Fruit fly (Drosophila melanogaster) whole organism, embryonic: ENCODE measurements around the gene Arpc1.

Experiments used
- Awh ChIP-seq: fragments of 200-800 bp; sonication (Bioruptor generic); IDR thresholded peaks from 2 replicates; pipeline ENCODE4, ENCODE4 v1.3.6; 2022; ENCODE audit warnings: missing biosample characterization, missing genetic modification characterization
- CG15479 ChIP-seq: fragments of 200-800 bp; sonication (Bioruptor generic); optimal IDR thresholded peaks from 3 replicates; lab custom pipeline; 2019; ENCODE audit warnings: missing biosample characterization, mild to moderate bottlenecking, missing genetic modification characterization, moderate library complexity
- CG6683 ChIP-seq: fragments of 200-800 bp; sonication (Bioruptor generic); optimal IDR thresholded peaks from 2 replicates; lab custom pipeline; 2017; ENCODE audit warnings: missing biosample characterization, mild to moderate bottlenecking, missing genetic modification characterization, missing genetic modification reagents
- Hey ChIP-seq: fragments of 200-800 bp; sonication (Bioruptor generic); optimal IDR thresholded peaks from 3 replicates; lab custom pipeline; 2018; ENCODE audit warnings: missing biosample characterization, mild to moderate bottlenecking, missing genetic modification characterization
- NFAT ChIP-seq: fragments of 200-800 bp; sonication (Bioruptor generic); IDR thresholded peaks from 2 replicates; pipeline ENCODE4 v1.3.6; 2022; ENCODE audit warnings: missing biosample characterization, missing genetic modification characterization
- cg ChIP-seq: fragments of 200-800 bp; sonication (Bioruptor generic); optimal IDR thresholded peaks from 3 replicates; lab custom pipeline; 2019; ENCODE audit warnings: missing biosample characterization, mild to moderate bottlenecking, missing genetic modification characterization, moderate library complexity
- corto ChIP-seq: fragments of 200-800 bp; sonication (Bioruptor generic); optimal IDR thresholded peaks from 2 replicates; lab custom pipeline; 2016; ENCODE audit warnings: missing biosample characterization, mild to moderate bottlenecking, missing genetic modification characterization, moderate library complexity
- crol ChIP-seq: fragments of 200-800 bp; sonication (Bioruptor generic); IDR thresholded peaks from 2 replicates; pipeline ENCODE4 v1.3.6; 2022; ENCODE audit warnings: missing biosample characterization, missing genetic modification characterization
- zen ChIP-seq: fragments of 200-800 bp; sonication (Bioruptor generic); optimal IDR thresholded peaks from 3 replicates; lab custom pipeline; 2018; ENCODE audit warnings: missing biosample characterization, mild to moderate bottlenecking, missing genetic modification characterization, moderate library complexity

dm6 chr2L:13802075-13802639, 27.4 kb downstream of the Arpc1 start:
- TF ChIP-seq Hey (tag; lab: Kevin White, UChicago) (no peak), cg (GFP tag; lab: Kevin White, UChicago) (no peak), Awh (no peak), NFAT (no peak), zen (tag; lab: Kevin White, UChicago) (no peak), CG15479 (GFP tag; lab: Kevin White, UChicago) (no peak), CG6683 (no peak), crol (GFP tag; lab: Robert Waterston, UW) (peak; percentile 45; the same call in 1 of the 2 replicates), corto (no peak)
